Worm (Caenorhabditis elegans) whole organism, young adult: Measurements from ENCODE around the gene mig-10.

Source experiments
- ama-1 ChIP-seq, 3 experiments: fragments of 150-350 bp in 1 of 3; sonication (generic microtip) in 2 of 3; optimal IDR thresholded peaks; 2 replicates each; lab custom pipeline; 2014 to 2018; ENCODE audit warnings: missing biosample characterization in 2 of 3, missing genetic modification characterization in 2 of 3, missing genetic modification reagents in 2 of 3
- aptf-2 ChIP-seq: fragments of 200-800 bp; sonication (Bioruptor generic); conservative IDR thresholded peaks from 2 replicates; pipeline ENCODE4 v1.3.6; 2022; ENCODE audit warnings: missing genetic modification reagents, missing genetic modification characterization, missing compliant biosample characterization
- attf-6 ChIP-seq: fragments of 200-800 bp; sonication (Bioruptor generic); IDR thresholded peaks from 2 replicates; pipeline ENCODE4 v1.3.6; 2022; ENCODE audit warnings: missing genetic modification reagents, missing genetic modification characterization, missing compliant biosample characterization
- ceh-100 ChIP-seq: fragments of 200-800 bp; sonication (Bioruptor generic); IDR thresholded peaks from 2 replicates; pipeline ENCODE4 v1.3.6; 2022; ENCODE audit warnings: missing genetic modification reagents, missing genetic modification characterization, missing compliant biosample characterization
- egl-44 ChIP-seq: fragments of 200-800 bp; sonication (Bioruptor generic); IDR thresholded peaks from 2 replicates; pipeline ENCODE4 v1.3.6; 2022; ENCODE audit warnings: missing genetic modification reagents, missing genetic modification characterization, missing compliant biosample characterization
- him-1 ChIP-seq: sonication (generic microtip); optimal IDR thresholded peaks from 2 replicates; lab custom pipeline; 2016; ENCODE audit warnings: missing genotype, missing genetic modification reagents, missing genetic modification characterization, missing compliant biosample characterization
- hlh-12 ChIP-seq: sonication (generic microtip); optimal IDR thresholded peaks from 2 replicates; lab custom pipeline; 2016; ENCODE audit warnings: missing genetic modification characterization, missing compliant biosample characterization
- mxl-1 ChIP-seq: sonication (generic microtip); optimal IDR thresholded peaks from 2 replicates; lab custom pipeline; 2016; ENCODE audit warnings: missing genetic modification characterization, missing compliant biosample characterization
- nhr-120 ChIP-seq: fragments of 200-800 bp; sonication (Bioruptor generic); IDR thresholded peaks from 2 replicates; pipeline ENCODE4 v1.3.6; 2022; ENCODE audit warnings: missing genetic modification characterization, missing compliant biosample characterization
- nhr-90 ChIP-seq: sonication (generic microtip); optimal IDR thresholded peaks from 2 replicates; lab custom pipeline; 2016; ENCODE audit warnings: missing genotype, mild to moderate bottlenecking, missing genetic modification characterization, missing compliant biosample characterization
- sea-2 ChIP-seq: fragments of 200-800 bp; sonication (Bioruptor generic); IDR thresholded peaks from 2 replicates; pipeline ENCODE4 v1.3.6; 2022; ENCODE audit warnings: missing genetic modification characterization, missing compliant biosample characterization
- unc-62 ChIP-seq: fragments of 150-350 bp; optimal IDR thresholded peaks from 2 replicates; lab custom pipeline; 2014; ENCODE audit warnings: missing biosample characterization, missing genetic modification reagents, missing genetic modification characterization
- zfh-2 ChIP-seq: fragments of 200-800 bp; sonication (Bioruptor generic); conservative IDR thresholded peaks from 2 replicates; pipeline ENCODE4 v1.3.6; 2022; ENCODE audit warnings: missing genetic modification reagents, missing genetic modification characterization, missing compliant biosample characterization

DNA sequence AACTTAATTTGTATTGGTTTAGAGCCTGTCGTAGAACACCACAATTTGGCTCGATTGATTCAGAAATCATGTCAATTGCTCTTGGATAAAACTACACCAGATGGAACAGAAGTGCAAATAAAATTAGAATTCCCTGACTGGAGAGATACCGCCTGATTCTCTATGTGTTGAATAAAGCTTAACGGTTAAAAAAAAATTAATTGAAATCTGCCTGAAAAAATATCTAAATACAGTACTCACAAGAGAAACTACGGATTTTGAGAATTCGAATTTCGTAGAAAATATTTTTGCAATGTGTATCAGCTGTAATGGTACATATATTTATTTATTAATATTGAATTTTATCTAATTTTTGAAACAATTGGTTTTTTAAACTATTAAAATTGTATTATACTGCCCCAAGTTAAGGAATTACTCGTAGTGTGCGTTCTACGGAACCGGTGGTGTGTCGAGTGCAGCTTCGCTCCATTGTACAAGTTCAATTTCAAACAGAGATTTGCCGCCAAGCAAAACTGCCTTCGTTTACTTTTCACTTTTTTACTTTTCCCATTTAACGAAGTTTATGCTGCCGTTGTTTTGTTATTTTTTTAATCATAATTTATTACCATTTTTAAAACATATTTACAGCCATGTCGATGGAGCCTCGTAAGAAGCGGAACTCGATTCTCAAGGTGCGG lies 28.8 kb upstream of the mig-10 start, which contains the start of gene knl-1:
- TF ChIP-seq egl-44 (GFP tag; lab: Robert Waterston, UW) (no peak), zfh-2 (GFP tag; lab: Robert Waterston, UW) (no peak), hlh-12 (tag; lab: Kevin White, UChicago) (no peak), ama-1 (optimal IDR thresholded peaks at IDR 0.05; lab: Kevin White, UChicago) (no peak), ama-1 (GFP tag; optimal IDR thresholded peaks at IDR 0.05; lab: Kevin White, UChicago) (no peak), sea-2 (GFP tag; lab: Robert Waterston, UW) (no peak), aptf-2 (0 out of 2 replicates have a peak, but pooled peaks have one; percentile 51), attf-6 (no peak), nhr-120 (GFP tag; lab: Robert Waterston, UW) (no peak), mxl-1 (tag; lab: Kevin White, UChicago) (no peak), ceh-100 (GFP tag; lab: Robert Waterston, UW) (peak; percentile 95), nhr-90 (tag; lab: Kevin White, UChicago) (no peak), him-1 (no peak), unc-62 (GFP tag; lab: Kevin White, UChicago) (no peak)
